Fruit fly (Drosophila melanogaster) whole organism, embryonic: Measurements from ENCODE around the gene term.

Experiments
- Atf6 ChIP-seq: fragments of 200-800 bp; sonication (Bioruptor generic); IDR thresholded peaks from 2 replicates; pipeline ENCODE4 v1.3.6; 2022; ENCODE audit warnings: missing biosample characterization, missing genetic modification characterization
- BEAF-32 ChIP-seq: fragments of 200-800 bp; sonication (Bioruptor generic); optimal IDR thresholded peaks from 3 replicates; lab custom pipeline; 2017; ENCODE audit warnings: missing biosample characterization, missing genetic modification characterization, mild to moderate bottlenecking, moderate library complexity, missing genetic modification reagents
- CG11560 ChIP-seq: fragments of 200-800 bp; sonication (Bioruptor generic); IDR thresholded peaks from 3 replicates; pipeline ENCODE4 v1.3.6; 2022; ENCODE audit warnings: missing biosample characterization, missing genetic modification characterization
- CG12769 ChIP-seq: fragments of 200-800 bp; sonication (Bioruptor generic); optimal IDR thresholded peaks from 2 replicates; lab custom pipeline; 2019; ENCODE audit warnings: missing biosample characterization, mild to moderate bottlenecking, missing genetic modification characterization, moderate library complexity
- CG13296 ChIP-seq: fragments of 200-800 bp; sonication (Bioruptor generic); optimal IDR thresholded peaks from 3 replicates; lab custom pipeline; 2018; ENCODE audit warnings: missing biosample characterization, mild to moderate bottlenecking, missing genetic modification characterization
- CG13424 ChIP-seq: fragments of 200-800 bp; sonication (Bioruptor generic); optimal IDR thresholded peaks from 2 replicates; lab custom pipeline; 2019; ENCODE audit warnings: missing biosample characterization, mild to moderate bottlenecking, missing genetic modification characterization, moderate library complexity
- CG13624 ChIP-seq: fragments of 200-800 bp; sonication (Bioruptor generic); optimal IDR thresholded peaks from 2 replicates; lab custom pipeline; 2016; ENCODE audit warnings: missing biosample characterization, missing genetic modification characterization
- CG14965 ChIP-seq: fragments of 200-800 bp; sonication (Bioruptor generic); optimal IDR thresholded peaks from 2 replicates; lab custom pipeline; 2016; ENCODE audit warnings: missing biosample characterization, missing genetic modification characterization, borderline replicate concordance
- CG15601 ChIP-seq: fragments of 200-800 bp; sonication (Bioruptor generic); optimal IDR thresholded peaks from 3 replicates; lab custom pipeline; 2019; ENCODE audit warnings: missing biosample characterization, mild to moderate bottlenecking, missing genetic modification characterization, moderate library complexity
- CG1647 ChIP-seq: fragments of 200-800 bp; sonication (Bioruptor generic); optimal IDR thresholded peaks from 3 replicates; lab custom pipeline; 2016; ENCODE audit warnings: missing biosample characterization, missing genetic modification characterization
- CG17359 ChIP-seq: fragments of 200-800 bp; sonication (Bioruptor generic); optimal IDR thresholded peaks from 3 replicates; lab custom pipeline; 2018; ENCODE audit warnings: missing biosample characterization, mild to moderate bottlenecking, missing genetic modification characterization, moderate library complexity
- CG18262 ChIP-seq: fragments of 200-800 bp; optimal IDR thresholded peaks from 3 replicates; lab custom pipeline; 2019; ENCODE audit warnings: missing biosample characterization, mild to moderate bottlenecking, missing genetic modification characterization, moderate library complexity
- CG2116 ChIP-seq: fragments of 200-800 bp; sonication (Bioruptor generic); optimal IDR thresholded peaks from 3 replicates; lab custom pipeline; 2018; ENCODE audit warnings: missing biosample characterization, mild to moderate bottlenecking, missing genetic modification characterization
- CG2120 ChIP-seq: fragments of 200-800 bp; sonication (Bioruptor generic); optimal IDR thresholded peaks from 3 replicates; lab custom pipeline; 2016; ENCODE audit warnings: missing biosample characterization, missing genetic modification characterization
- CG3065 ChIP-seq: fragments of 200-800 bp; sonication (Bioruptor generic); optimal IDR thresholded peaks from 2 replicates; lab custom pipeline; 2016; ENCODE audit warnings: missing biosample characterization, missing genetic modification characterization
- CG31365 ChIP-seq: fragments of 200-800 bp; sonication (Bioruptor generic); optimal IDR thresholded peaks from 2 replicates; lab custom pipeline; 2018; ENCODE audit warnings: missing biosample characterization, mild to moderate bottlenecking, missing genetic modification characterization
- CG34224 ChIP-seq: fragments of 200-800 bp; sonication (Bioruptor generic); IDR thresholded peaks from 3 replicates; pipeline ENCODE4 v1.3.6; 2022; ENCODE audit warnings: missing biosample characterization, missing genetic modification characterization; ENCODE audit not compliant: partially characterized antibody
- CG42726 ChIP-seq: fragments of 200-800 bp; sonication (Bioruptor generic); IDR thresholded peaks from 2 replicates; pipeline ENCODE4 v1.3.6; 2022; ENCODE audit warnings: missing biosample characterization, missing genetic modification characterization; ENCODE audit not compliant: partially characterized antibody
- CG4617 ChIP-seq: fragments of 200-800 bp; sonication (Bioruptor generic); optimal IDR thresholded peaks from 3 replicates; lab custom pipeline; 2016; ENCODE audit warnings: missing biosample characterization, missing genetic modification characterization, borderline replicate concordance
- CG7271 ChIP-seq: fragments of 200-800 bp; sonication (Bioruptor generic); optimal IDR thresholded peaks from 2 replicates; lab custom pipeline; 2018; ENCODE audit warnings: missing biosample characterization, mild to moderate bottlenecking, missing genetic modification characterization, moderate library complexity
- CG7556 ChIP-seq: fragments of 200-800 bp; sonication (Bioruptor generic); optimal IDR thresholded peaks from 2 replicates; lab custom pipeline; 2017; ENCODE audit warnings: missing biosample characterization, mild to moderate bottlenecking, missing genetic modification characterization
- CG8290 ChIP-seq, 3 experiments: fragments of 200-800 bp; sonication (Bioruptor generic); optimal IDR thresholded peaks; 2 replicates each; lab custom pipeline; 2016 to 2019; ENCODE audit warnings: missing biosample characterization in 3 of 3, missing genetic modification characterization in 3 of 3, mild to moderate bottlenecking in 2 of 3, moderate library complexity in 1 of 3
- CG9817 ChIP-seq: fragments of 200-800 bp; sonication (Bioruptor generic); optimal IDR thresholded peaks from 2 replicates; lab custom pipeline; 2018; ENCODE audit warnings: missing biosample characterization, mild to moderate bottlenecking, missing genetic modification characterization, moderate library complexity
- Dbx ChIP-seq: fragments of 200-800 bp; sonication (Bioruptor generic); IDR thresholded peaks from 3 replicates; pipeline ENCODE4 v1.3.6; 2022; ENCODE audit warnings: missing biosample characterization, missing genetic modification characterization
- Doc3 ChIP-seq: fragments of 200-800 bp; sonication (Bioruptor generic); IDR thresholded peaks from 3 replicates; pipeline ENCODE4 v1.3.6; 2022; ENCODE audit warnings: missing biosample characterization, missing genetic modification characterization; ENCODE audit not compliant: partially characterized antibody
- Ets65A ChIP-seq: fragments of 200-800 bp; sonication (Bioruptor generic); peaks from one replicate; lab custom pipeline; 2016; ENCODE audit warnings: missing biosample characterization, missing genetic modification characterization
- HmgD ChIP-seq: fragments of 200-800 bp; sonication (Bioruptor generic); optimal IDR thresholded peaks from 3 replicates; lab custom pipeline; 2016; ENCODE audit warnings: missing biosample characterization, missing genetic modification characterization
- HmgZ ChIP-seq: fragments of 200-800 bp; sonication (Bioruptor generic); optimal IDR thresholded peaks from 2 replicates; lab custom pipeline; 2018; ENCODE audit warnings: missing biosample characterization, mild to moderate bottlenecking, missing genetic modification characterization
- Hr51 ChIP-seq, 2 experiments: fragments of 200-800 bp; sonication (Bioruptor generic); optimal IDR thresholded peaks; 2 replicates in 1 of 2; 3 replicates in 1 of 2; lab custom pipeline; 2016 to 2018; ENCODE audit warnings: missing biosample characterization in 2 of 2, missing genetic modification characterization in 2 of 2, mild to moderate bottlenecking in 1 of 2, moderate library complexity in 1 of 2
- Jarid2 ChIP-seq: fragments of 200-800 bp; sonication (Bioruptor generic); optimal IDR thresholded peaks from 3 replicates; lab custom pipeline; 2017; ENCODE audit warnings: mild to moderate bottlenecking, missing biosample characterization, missing genetic modification reagents, missing genetic modification characterization
- NK7.1 ChIP-seq: fragments of 200-800 bp; sonication (Bioruptor generic); optimal IDR thresholded peaks from 3 replicates; lab custom pipeline; 2016; ENCODE audit warnings: missing biosample characterization, missing genetic modification characterization
- Opbp ChIP-seq: fragments of 200-800 bp; sonication (Bioruptor generic); IDR thresholded peaks from 3 replicates; pipeline ENCODE4 v1.3.6; 2022; ENCODE audit warnings: missing biosample characterization, missing genetic modification characterization; ENCODE audit not compliant: partially characterized antibody
- Side ChIP-seq: fragments of 200-800 bp; sonication (Bioruptor generic); optimal IDR thresholded peaks from 2 replicates; lab custom pipeline; 2016; ENCODE audit warnings: missing biosample characterization, missing genetic modification characterization
- Trl ChIP-seq, 3 experiments: fragments of >200 bp in 2 of 3; fragments of 200-800 bp in 1 of 3; sonication (Bioruptor generic) in 1 of 3; optimal IDR thresholded peaks; 2 replicates in 1 of 3; 3 replicates in 2 of 3; lab custom pipeline; 2016 to 2017; ENCODE audit warnings: missing biosample characterization in 1 of 3, missing genetic modification characterization in 1 of 3
- ftz-f1 ChIP-seq: fragments of 200-800 bp; sonication (Bioruptor generic); optimal IDR thresholded peaks from 2 replicates; lab custom pipeline; 2016; ENCODE audit warnings: missing biosample characterization, missing genetic modification characterization
- gfzf ChIP-seq: fragments of 200-800 bp; sonication (Bioruptor generic); optimal IDR thresholded peaks from 2 replicates; lab custom pipeline; 2016; ENCODE audit warnings: missing biosample characterization, mild to moderate bottlenecking, missing genetic modification characterization, moderate library complexity
- gro ChIP-seq: fragments of 200-800 bp; sonication (Bioruptor generic); optimal IDR thresholded peaks from 2 replicates; lab custom pipeline; 2016; ENCODE audit warnings: missing biosample characterization, missing genetic modification characterization
- gt ChIP-seq: fragments of 200-800 bp; sonication (Bioruptor generic); IDR thresholded peaks from 2 replicates; pipeline ENCODE4 v1.3.6; 2022; ENCODE audit warnings: missing biosample characterization, missing genetic modification characterization
- hb ChIP-seq: fragments of 200-800 bp; sonication (Bioruptor generic); IDR thresholded peaks from 3 replicates; pipeline ENCODE4 v1.3.6; 2022; ENCODE audit warnings: missing biosample characterization, missing genetic modification characterization; ENCODE audit not compliant: partially characterized antibody
- her ChIP-seq: fragments of 200-800 bp; sonication (Bioruptor generic); optimal IDR thresholded peaks from 2 replicates; lab custom pipeline; 2016; ENCODE audit warnings: missing biosample characterization, missing genetic modification characterization
- jing ChIP-seq: fragments of 200-800 bp; sonication (Bioruptor generic); optimal IDR thresholded peaks from 2 replicates; lab custom pipeline; 2018; ENCODE audit warnings: missing biosample characterization, mild to moderate bottlenecking, missing genetic modification characterization
- phol ChIP-seq: fragments of 200-800 bp; sonication (Bioruptor generic); optimal IDR thresholded peaks from 3 replicates; lab custom pipeline; 2018; ENCODE audit warnings: missing biosample characterization, mild to moderate bottlenecking, missing genetic modification characterization, moderate library complexity
- prd ChIP-seq, 3 experiments: fragments of >200 bp in 2 of 3; fragments of 200-800 bp in 1 of 3; sonication (Bioruptor generic) in 1 of 3; optimal IDR thresholded peaks in 2 of 3; IDR thresholded peaks in 1 of 3; 2 replicates in 2 of 3; 3 replicates in 1 of 3; pipeline versions ENCODE4 v1.3.6 to Lab custom; 2017 to 2022; ENCODE audit warnings: missing biosample characterization in 1 of 3, missing genetic modification characterization in 1 of 3
- slou ChIP-seq: fragments of 200-800 bp; sonication (Bioruptor generic); optimal IDR thresholded peaks from 3 replicates; lab custom pipeline; 2016; ENCODE audit warnings: missing biosample characterization, missing genetic modification characterization
- tll ChIP-seq, 2 experiments: fragments of 200-800 bp in 1 of 2; fragments of >200 bp in 1 of 2; sonication (Bioruptor generic) in 1 of 2; optimal IDR thresholded peaks; 2 replicates each; lab custom pipeline; 2017 to 2019; ENCODE audit warnings: missing biosample characterization in 2 of 2, missing genetic modification characterization in 2 of 2, mild to moderate bottlenecking in 1 of 2, moderate library complexity in 1 of 2
- vfl ChIP-seq: fragments of 200-800 bp; sonication (Bioruptor generic); optimal IDR thresholded peaks from 2 replicates; lab custom pipeline; 2016; ENCODE audit warnings: missing biosample characterization, missing genetic modification characterization
- wek ChIP-seq: fragments of 200-800 bp; sonication (Bioruptor generic); optimal IDR thresholded peaks from 3 replicates; lab custom pipeline; 2018; ENCODE audit warnings: missing biosample characterization, mild to moderate bottlenecking, missing genetic modification characterization, moderate library complexity

term gene

dm6 chr3L:18625786-18626185 lies 32.2 kb upstream of the term start, which contains the start of gene MYPT-75D (continued):
- no peak for TF ChIP-seq vfl (GFP tag; lab: Kevin White, UChicago)
- peak; percentile 16 for TF ChIP-seq CG8290 (GFP tag; optimal IDR thresholded peaks at IDR 0.05; lab: Kevin White, UChicago)
- peak; percentile 22 to 87 for TF ChIP-seq CG8290 (tag; optimal IDR thresholded peaks at IDR 0.05; lab: Kevin White, UChicago)
- TF ChIP-seq hb (GFP tag; lab: Robert Waterston, UW) = peak; percentile 68; the same call in 2 of the 3 replicates
- TF ChIP-seq wek = peak; percentile 13
- TF ChIP-seq CG17359 (tag; lab: Kevin White, UChicago) = peak; percentile 35
- no peak for TF ChIP-seq CG14965 (GFP tag; lab: Kevin White, UChicago)
- TF ChIP-seq CG13424 (tag; lab: Kevin White, UChicago) = peak; percentile 11
- no peak for TF ChIP-seq gt
- no peak for TF ChIP-seq Ets65A (GFP tag; lab: Kevin White, UChicago)
- peak; percentile 43 for TF ChIP-seq CG13296 (GFP tag; lab: Kevin White, UChicago)
- peak; percentile 23 for TF ChIP-seq phol (tag; lab: Kevin White, UChicago)
- peak in 1 of 2 experiments; percentile 9 for TF ChIP-seq tll (GFP tag; optimal IDR thresholded peaks at IDR 0.05; lab: Kevin White, UChicago)
- TF ChIP-seq Side (GFP tag; lab: Kevin White, UChicago) = peak; percentile 42
- no peak for TF ChIP-seq NK7.1
- no peak for TF ChIP-seq CG9817 (tag; lab: Kevin White, UChicago)
- TF ChIP-seq CG12769 = peak; percentile 73
- TF ChIP-seq CG34224 (GFP tag; lab: Robert Waterston, UW) = peak; percentile 98
- peak; percentile 89 for TF ChIP-seq BEAF-32
- TF ChIP-seq CG13624 = peak; percentile 49
- peak; percentile 92 for TF ChIP-seq Doc3
- TF ChIP-seq HmgD (GFP tag; lab: Kevin White, UChicago) = peak; percentile 3
- peak; percentile 22 for TF ChIP-seq CG7271
- peak; percentile 100 for TF ChIP-seq Jarid2 (GFP tag; lab: Kevin White, UChicago)
- TF ChIP-seq Trl (optimal IDR thresholded peaks at IDR 0.05; lab: Kevin White, UChicago) = no peak
- TF ChIP-seq Trl (GFP tag; optimal IDR thresholded peaks at IDR 0.05; lab: Kevin White, UChicago) = peak; percentile 51
- no peak for TF ChIP-seq CG4617 (GFP tag; lab: Kevin White, UChicago)
- peak; percentile 68 for TF ChIP-seq HmgZ (tag; lab: Kevin White, UChicago)
- no peak for TF ChIP-seq ftz-f1 (GFP tag; lab: Kevin White, UChicago)
- TF ChIP-seq CG11560 (tag; lab: Robert Waterston, UW) = peak; percentile 96
- no peak for TF ChIP-seq slou (GFP tag; lab: Kevin White, UChicago)
- peak; percentile 24 for TF ChIP-seq CG31365 (tag; lab: Kevin White, UChicago)
- TF ChIP-seq Dbx (GFP tag; lab: Robert Waterston, UW) = peak; percentile 52; the same call in 2 of the 3 replicates
- peak; percentile 30 for TF ChIP-seq CG15601 (tag; lab: Kevin White, UChicago)
- TF ChIP-seq CG42726 = peak; percentile 90
- peak; percentile 16 for TF ChIP-seq CG18262 (tag; lab: Kevin White, UChicago)
- TF ChIP-seq CG2116 = peak; percentile 91
- peak; percentile 4 for TF ChIP-seq CG2120 (GFP tag; lab: Kevin White, UChicago)
- peak; percentile 41 for TF ChIP-seq gfzf
- peak; percentile 37; the same call in 1 of the 2 replicates for TF ChIP-seq Atf6 (GFP tag; lab: Robert Waterston, UW)
- TF ChIP-seq jing = no peak
- peak in 1 of 2 experiments; percentile 26 for TF ChIP-seq Hr51 (GFP tag; optimal IDR thresholded peaks at IDR 0.05; lab: Kevin White, UChicago)
- peak; percentile 2 for TF ChIP-seq CG1647
- peak; percentile 64 for TF ChIP-seq her (GFP tag; lab: Kevin White, UChicago)
- TF ChIP-seq prd (optimal IDR thresholded peaks at IDR 0.05; lab: Kevin White, UChicago) = no peak
- TF ChIP-seq prd (GFP tag; IDR thresholded peaks at IDR 0.05; lab: Robert Waterston, UW) = 0 out of 3 replicates have a peak, but pooled peaks have one; percentile 11
- peak; percentile 97 for TF ChIP-seq Opbp (GFP tag; lab: Robert Waterston, UW)
- TF ChIP-seq gro = peak; percentile 80
- TF ChIP-seq CG7556 (GFP tag; lab: Kevin White, UChicago) = no peak
- TF ChIP-seq CG3065 (GFP tag; lab: Kevin White, UChicago) = no peak
